Fruit fly (Drosophila melanogaster): Measurements from ENCODE around the gene Dop1R2.

- no peak for TF ChIP-seq kay (GFP tag; ENCODE audit: borderline replicate concordance)
- no peak for TF ChIP-seq toe (GFP tag; optimal IDR thresholded peaks at IDR 0.05)
- no peak for TF ChIP-seq CG1620 (GFP tag; optimal IDR thresholded peaks at IDR 0.05)
- TF ChIP-seq CG14711 (tag; optimal IDR thresholded peaks at IDR 0.05) = no peak
- no peak for TF ChIP-seq CG12768 (GFP tag; optimal IDR thresholded peaks at IDR 0.05)
- TF ChIP-seq bab1 (GFP tag; optimal IDR thresholded peaks at IDR 0.05) = no peak
- no peak for TF ChIP-seq Hr96 (GFP tag; optimal IDR thresholded peaks at IDR 0.05)
- TF ChIP-seq CG33017 (tag; optimal IDR thresholded peaks at IDR 0.05) = no peak
- TF ChIP-seq CG11617 (GFP tag; optimal IDR thresholded peaks at IDR 0.05) = no peak
- no peak for TF ChIP-seq Crg-1 (GFP tag; optimal IDR thresholded peaks at IDR 0.05)
- TF ChIP-seq CG7101 (tag; optimal IDR thresholded peaks at IDR 0.05) = no peak
- no peak for TF ChIP-seq CG7045 (GFP tag; optimal IDR thresholded peaks at IDR 0.05)
- TF ChIP-seq ovo (GFP tag; optimal IDR thresholded peaks at IDR 0.05) = no peak
These were observed at the start of gene Dop1R2 for dm6 chr3R:29659950-29660349.

All from whole organism, adult.